Worm (Caenorhabditis elegans) whole organism, L1 larva: Measurements from ENCODE around the gene tbcb-1.
A peak's percentile ranks its signal among the peaks of the same experiment; 100 is the strongest.

Experiments
- C04F5.9 ChIP-seq: sonication (generic microtip); optimal IDR thresholded peaks from 2 replicates; lab custom pipeline; 2016; ENCODE audit warnings: missing genetic modification characterization, missing compliant biosample characterization
- C34B4.2 ChIP-seq: sonication (generic microtip); optimal IDR thresholded peaks from 2 replicates; lab custom pipeline; 2017; ENCODE audit warnings: mild to moderate bottlenecking, missing genetic modification characterization, missing compliant biosample characterization
- F16B12.6 ChIP-seq: fragments of 150-350 bp; optimal IDR thresholded peaks from 2 replicates; lab custom pipeline; 2014; ENCODE audit warnings: missing biosample characterization, missing genetic modification characterization
- Y116A8C.19 ChIP-seq: sonication (generic microtip); optimal IDR thresholded peaks from 2 replicates; lab custom pipeline; 2016; ENCODE audit warnings: missing compliant biosample characterization, missing genetic modification characterization, borderline replicate concordance
- aha-1 ChIP-seq: fragments of 150-350 bp; optimal IDR thresholded peaks from 2 replicates; lab custom pipeline; 2014; ENCODE audit warnings: missing biosample characterization, missing genetic modification characterization
- ceh-63 ChIP-seq: fragments of 200-800 bp; sonication (Bioruptor generic); optimal IDR thresholded peaks from 2 replicates; lab custom pipeline; 2018; ENCODE audit warnings: mild to moderate bottlenecking, missing genetic modification characterization, missing compliant biosample characterization
- ceh-82 ChIP-seq, 3 experiments: fragments of 150-350 bp in 1 of 3; sonication (generic microtip) in 2 of 3; optimal IDR thresholded peaks; 2 replicates each; lab custom pipeline; 2014 to 2017; ENCODE audit warnings: missing biosample characterization in 3 of 3, missing genetic modification characterization in 3 of 3
- ceh-88 ChIP-seq: fragments of 200-800 bp; sonication (Bioruptor generic); IDR thresholded peaks from 2 replicates; pipeline ENCODE4 v1.3.6; 2022; ENCODE audit warnings: missing genetic modification characterization, missing compliant biosample characterization
- dpl-1 ChIP-seq, 3 experiments: fragments of 150-350 bp in 2 of 3; sonication (generic microtip) in 1 of 3; optimal IDR thresholded peaks; 2 replicates each; lab custom pipeline; 2014 to 2017; ENCODE audit warnings: missing biosample characterization in 3 of 3, missing genetic modification characterization in 3 of 3, missing genetic modification reagents in 3 of 3
- efl-1 ChIP-seq, 4 experiments: fragments of 150-350 bp; optimal IDR thresholded peaks in 3 of 4; peaks in 1 of 4; 1 replicate in 1 of 4; 2 replicates in 3 of 4; lab custom pipeline; 2014; ENCODE audit warnings: missing biosample characterization in 2 of 4, missing genetic modification characterization in 2 of 4, missing genetic modification reagents in 2 of 4
- egl-13 ChIP-seq: sonication (generic microtip); optimal IDR thresholded peaks from 2 replicates; lab custom pipeline; 2016; ENCODE audit warnings: missing genotype, missing genetic modification reagents, missing genetic modification characterization, missing compliant biosample characterization
- elt-2 ChIP-seq: sonication (generic microtip); optimal IDR thresholded peaks from 2 replicates; lab custom pipeline; 2016; ENCODE audit warnings: missing genetic modification characterization, mild to moderate bottlenecking, inconsistent platforms, missing compliant biosample characterization, missing genetic modification reagents
- elt-3 ChIP-seq, 6 experiments: fragments of 150-350 bp in 1 of 6; sonication (generic microtip); optimal IDR thresholded peaks; 2 replicates each; lab custom pipeline; 2017 to 2018; ENCODE audit warnings: missing biosample characterization in 6 of 6, missing genetic modification characterization in 6 of 6, inconsistent platforms in 1 of 6
- fkh-10 ChIP-seq: sonication (generic microtip); optimal IDR thresholded peaks from 2 replicates; lab custom pipeline; 2017; ENCODE audit warnings: missing biosample characterization, missing genetic modification reagents, missing genetic modification characterization
- fkh-8 ChIP-seq: sonication (generic microtip); optimal IDR thresholded peaks from 2 replicates; lab custom pipeline; 2016; ENCODE audit warnings: mild to moderate bottlenecking, missing genetic modification characterization, missing compliant biosample characterization
- fos-1 ChIP-seq: fragments of 150-350 bp; optimal IDR thresholded peaks from 2 replicates; lab custom pipeline; 2014; ENCODE audit warnings: missing biosample characterization, missing genetic modification characterization
- hlh-17 ChIP-seq: fragments of 200-800 bp; sonication (Bioruptor generic); optimal IDR thresholded peaks from 2 replicates; lab custom pipeline; 2018; ENCODE audit warnings: missing genetic modification characterization, mild to moderate bottlenecking, missing compliant biosample characterization, moderate library complexity, borderline replicate concordance
- irx-1 ChIP-seq: sonication (generic microtip); optimal IDR thresholded peaks from 2 replicates; lab custom pipeline; 2016; ENCODE audit warnings: missing genetic modification characterization, missing compliant biosample characterization
- isw-1 ChIP-seq: fragments of 200-800 bp; sonication (Bioruptor generic); IDR thresholded peaks from 2 replicates; pipeline ENCODE4 v1.3.6; 2022; ENCODE audit warnings: missing genetic modification characterization, missing compliant biosample characterization
- lin-14 ChIP-seq: fragments of 200-800 bp; sonication (Bioruptor generic); optimal IDR thresholded peaks from 2 replicates; lab custom pipeline; 2018; ENCODE audit warnings: mild to moderate bottlenecking, missing genetic modification characterization, moderate library complexity, missing compliant biosample characterization
- lin-15B ChIP-seq: fragments of 150-350 bp; sonication (generic microtip); optimal IDR thresholded peaks from 3 replicates; lab custom pipeline; 2014; ENCODE audit warnings: missing biosample characterization, missing genetic modification characterization
- lin-35 ChIP-seq, 2 experiments: fragments of 150-350 bp; optimal IDR thresholded peaks; 2 replicates each; lab custom pipeline; 2014; ENCODE audit warnings: missing biosample characterization in 2 of 2, missing genetic modification characterization in 2 of 2, missing genetic modification reagents in 2 of 2
- lir-3 ChIP-seq: sonication (generic microtip); optimal IDR thresholded peaks from 2 replicates; lab custom pipeline; 2016; ENCODE audit warnings: mild to moderate bottlenecking, missing genetic modification characterization, moderate library complexity, missing compliant biosample characterization; ENCODE audit not compliant: poor library complexity
- mdl-1 ChIP-seq, 2 experiments: fragments of 150-350 bp; optimal IDR thresholded peaks; 2 replicates each; lab custom pipeline; 2014 to 2017; ENCODE audit warnings: missing biosample characterization in 2 of 2, missing genetic modification characterization in 2 of 2, inconsistent platforms in 1 of 2
- mep-1 ChIP-seq: fragments of 150-350 bp; optimal IDR thresholded peaks from 2 replicates; lab custom pipeline; 2014; ENCODE audit warnings: missing biosample characterization, missing genetic modification characterization
- nhr-11 ChIP-seq: fragments of 150-350 bp; optimal IDR thresholded peaks from 2 replicates; lab custom pipeline; 2014; ENCODE audit warnings: missing biosample characterization, missing genetic modification characterization
- nhr-28 ChIP-seq: fragments of 150-350 bp; optimal IDR thresholded peaks from 2 replicates; lab custom pipeline; 2014; ENCODE audit warnings: missing biosample characterization, missing genetic modification characterization
- nhr-71 ChIP-seq: sonication (generic microtip); optimal IDR thresholded peaks from 2 replicates; lab custom pipeline; 2016; ENCODE audit warnings: mild to moderate bottlenecking, missing genetic modification characterization, moderate library complexity, missing compliant biosample characterization
- nhr-77 ChIP-seq: fragments of 150-350 bp; optimal IDR thresholded peaks from 2 replicates; lab custom pipeline; 2014; ENCODE audit warnings: missing biosample characterization, missing genetic modification characterization
- nhr-84 ChIP-seq: sonication (generic microtip); optimal IDR thresholded peaks from 2 replicates; lab custom pipeline; 2017; ENCODE audit warnings: missing biosample characterization, missing genetic modification characterization
- nhr-90 ChIP-seq: sonication (generic microtip); optimal IDR thresholded peaks from 2 replicates; lab custom pipeline; 2016; ENCODE audit warnings: mild to moderate bottlenecking, missing genetic modification characterization, missing compliant biosample characterization; ENCODE audit not compliant: poor library complexity
- pag-3 ChIP-seq: sonication (generic microtip); optimal IDR thresholded peaks from 2 replicates; lab custom pipeline; 2017; ENCODE audit warnings: missing genetic modification characterization, mild to moderate bottlenecking, missing compliant biosample characterization, antibody characterized with exemption, borderline replicate concordance; ENCODE audit not compliant: insufficient read depth
- pqm-1 ChIP-seq: sonication (generic microtip); optimal IDR thresholded peaks from 3 replicates; lab custom pipeline; 2017; ENCODE audit warnings: missing biosample characterization, missing genetic modification characterization
- rnt-1 ChIP-seq: sonication (generic microtip); optimal IDR thresholded peaks from 2 replicates; lab custom pipeline; 2016; ENCODE audit warnings: mild to moderate bottlenecking, missing genetic modification characterization, moderate library complexity, missing compliant biosample characterization
- snpc-4 ChIP-seq: fragments of 150-350 bp; optimal IDR thresholded peaks from 2 replicates; lab custom pipeline; 2014; ENCODE audit warnings: missing biosample characterization, missing genetic modification characterization
- sox-4 ChIP-seq: sonication (generic microtip); optimal IDR thresholded peaks from 2 replicates; lab custom pipeline; 2016; ENCODE audit warnings: missing genetic modification characterization, missing compliant biosample characterization
- sup-37 ChIP-seq: fragments of 200-800 bp; sonication (Bioruptor generic); optimal IDR thresholded peaks from 2 replicates; lab custom pipeline; 2018; ENCODE audit warnings: mild to moderate bottlenecking, missing genetic modification characterization, missing compliant biosample characterization
- unc-130 ChIP-seq: fragments of 150-350 bp; optimal IDR thresholded peaks from 2 replicates; lab custom pipeline; 2017; ENCODE audit warnings: missing biosample characterization, missing genetic modification characterization, inconsistent platforms
- unc-30 ChIP-seq: sonication (generic microtip); optimal IDR thresholded peaks from 2 replicates; lab custom pipeline; 2017; ENCODE audit warnings: missing biosample characterization, missing genetic modification characterization
- unc-62 ChIP-seq: fragments of 150-350 bp; optimal IDR thresholded peaks from 2 replicates; lab custom pipeline; 2014; ENCODE audit warnings: missing biosample characterization, missing genetic modification reagents, missing genetic modification characterization
- unc-86 ChIP-seq: sonication (generic microtip); optimal IDR thresholded peaks from 2 replicates; lab custom pipeline; 2016; ENCODE audit warnings: missing genetic modification characterization, missing compliant biosample characterization
- unc-98 ChIP-seq: fragments of 200-800 bp; sonication (Bioruptor generic); IDR thresholded peaks from 2 replicates; pipeline ENCODE4 v1.3.6; 2022; ENCODE audit warnings: missing genetic modification characterization, missing compliant biosample characterization
- vab-15 ChIP-seq: sonication (generic microtip); optimal IDR thresholded peaks from 2 replicates; lab custom pipeline; 2017; ENCODE audit warnings: missing genotype, mild to moderate bottlenecking, missing genetic modification characterization, missing compliant biosample characterization
- xbp-1 ChIP-seq: sonication (generic microtip); optimal IDR thresholded peaks from 2 replicates; lab custom pipeline; 2016; ENCODE audit warnings: missing genetic modification characterization, missing compliant biosample characterization
- zag-1 ChIP-seq: fragments of 150-350 bp; optimal IDR thresholded peaks from 2 replicates; lab custom pipeline; 2014; ENCODE audit warnings: missing biosample characterization, missing genetic modification characterization
- zip-4 ChIP-seq: fragments of 200-800 bp; sonication (Bioruptor generic); optimal IDR thresholded peaks from 2 replicates; lab custom pipeline; 2018; ENCODE audit warnings: mild to moderate bottlenecking, missing genetic modification characterization, moderate library complexity, missing compliant biosample characterization
- ztf-11 ChIP-seq, 2 experiments: sonication (generic microtip); optimal IDR thresholded peaks; 2 replicates each; lab custom pipeline; 2016 to 2017; ENCODE audit warnings: missing genetic modification characterization in 2 of 2, missing biosample characterization in 1 of 2, missing compliant biosample characterization in 1 of 2
- ztf-4 ChIP-seq: fragments of 150-350 bp; optimal IDR thresholded peaks from 2 replicates; lab custom pipeline; 2014; ENCODE audit warnings: missing biosample characterization, missing genetic modification characterization

Gene tbcb-1

DNA sequence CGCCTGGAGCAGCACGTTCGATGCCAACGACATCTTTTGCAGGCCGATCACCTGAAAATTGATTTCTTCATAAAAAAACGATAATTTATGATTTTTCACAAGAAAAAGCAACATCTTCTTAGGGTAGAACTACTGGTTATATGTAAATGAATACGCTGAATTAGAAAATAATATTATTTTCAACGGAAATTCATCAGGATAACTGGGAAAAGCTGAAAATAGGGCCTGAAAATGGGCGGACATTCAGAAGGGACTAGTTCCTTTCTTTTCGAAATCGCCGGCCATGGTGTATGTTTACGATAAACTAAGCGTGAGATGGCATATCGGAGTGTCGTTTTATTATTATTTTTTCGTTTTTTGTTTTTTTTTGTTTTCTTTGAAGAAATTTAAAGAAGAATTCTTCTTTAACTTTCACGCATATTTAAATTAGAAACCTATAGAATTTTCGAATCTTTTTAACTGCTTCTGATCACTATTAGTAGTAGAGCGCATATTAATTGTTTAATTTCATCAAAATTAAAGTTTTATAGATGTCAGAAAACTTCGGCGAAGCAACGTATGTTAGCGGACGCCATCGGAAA is 33.7 kb downstream of the tbcb-1 start, which contains the start of the genes nduv-2 and F53F4.12 (continued):
- TF ChIP-seq unc-62 (GFP tag; lab: Kevin White, UChicago) (no peak), nhr-28 (no peak), Y116A8C.19 (tag; lab: Kevin White, UChicago) (no peak), pag-3 (no peak), unc-98 (GFP tag; lab: Robert Waterston, UW) (no peak), vab-15 (tag; lab: Kevin White, UChicago) (no peak), hlh-17 (GFP tag; lab: Kevin White, UChicago) (no peak), fkh-10 (GFP tag; lab: Kevin White, UChicago) (no peak), sox-4 (tag; lab: Kevin White, UChicago) (no peak), sup-37 (GFP tag; lab: Kevin White, UChicago) (no peak), mdl-1 (tag; optimal IDR thresholded peaks at IDR 0.05; lab: Kevin White, UChicago) (no peak), rnt-1 (tag; lab: Kevin White, UChicago) (peak; percentile 67), unc-86 (tag; lab: Kevin White, UChicago) (no peak), unc-130 (tag; lab: Kevin White, UChicago) (no peak), zag-1 (tag; lab: Kevin White, UChicago) (no peak), lin-14 (no peak), ztf-11 (tag; optimal IDR thresholded peaks at IDR 0.05; lab: Kevin White, UChicago) (no peak), egl-13 (tag; lab: Kevin White, UChicago) (no peak), lir-3 (tag; lab: Kevin White, UChicago) (peak; percentile 13), nhr-11 (tag; lab: Kevin White, UChicago) (no peak), dpl-1 (GFP tag; optimal IDR thresholded peaks at IDR 0.05; lab: Kevin White, UChicago) (peak; percentile 7 to 71 (median 59)), ceh-88 (GFP tag; lab: Robert Waterston, UW) (no peak), nhr-77 (tag; lab: Kevin White, UChicago) (no peak), C04F5.9 (tag; lab: Kevin White, UChicago) (no peak), nhr-90 (tag; lab: Kevin White, UChicago) (no peak), aha-1 (no peak), nhr-71 (tag; lab: Kevin White, UChicago) (peak; percentile 16), elt-3 (tag; optimal IDR thresholded peaks at IDR 0.05; lab: Kevin White, UChicago) (no peak), irx-1 (no peak), snpc-4 (no peak), ztf-4 (tag; lab: Kevin White, UChicago) (no peak), pqm-1 (tag; lab: Kevin White, UChicago) (no peak), mep-1 (tag; lab: Kevin White, UChicago) (no peak), isw-1 (GFP tag; lab: Robert Waterston, UW) (no peak), zip-4 (no peak), ceh-82 (tag; optimal IDR thresholded peaks at IDR 0.05; lab: Kevin White, UChicago) (peak in 1 of 3 experiments; percentile 51), efl-1 (optimal IDR thresholded peaks at IDR 0.05; lab: Kevin White, UChicago) (peak; percentile 47 to 49), efl-1 (GFP tag; optimal IDR thresholded peaks at IDR 0.05 in 1 of 2; lab: Kevin White, UChicago) (peak; percentile 30 to 95), unc-30 (no peak), xbp-1 (tag; lab: Kevin White, UChicago) (no peak), lin-15B (tag; lab: Kevin White, UChicago) (peak; percentile 48), lin-35 (GFP tag; optimal IDR thresholded peaks at IDR 0.05; lab: Kevin White, UChicago) (peak; percentile 31 to 45), fkh-8 (tag; lab: Kevin White, UChicago) (no peak), elt-2 (no peak), F16B12.6 (tag; lab: Kevin White, UChicago) (no peak), nhr-84 (no peak), C34B4.2 (tag; lab: Kevin White, UChicago) (no peak), ceh-63 (GFP tag; lab: Kevin White, UChicago) (no peak), fos-1 (tag; lab: Kevin White, UChicago) (no peak)
